Fruit fly (Drosophila melanogaster): ENCODE data around the gene Golgin104.

dm6 chr3L:16369526-16369925 lies 17.8 kb upstream of the Golgin104 start, which contains the start of gene CG18814:
- TF ChIP-seq cic (GFP tag; optimal IDR thresholded peaks at IDR 0.05) (no peak), tj (GFP tag; optimal IDR thresholded peaks at IDR 0.05) (no peak), CG7101 (tag; optimal IDR thresholded peaks at IDR 0.05) (no peak), Crg-1 (GFP tag; optimal IDR thresholded peaks at IDR 0.05) (no peak), CG1620 (GFP tag; optimal IDR thresholded peaks at IDR 0.05) (no peak)

Data from whole organism, adult.